Fruit fly (Drosophila melanogaster) whole organism, pupa: ENCODE data around the gene CG42397.

ENCODE experiments used
- CG12605 ChIP-seq: fragments of 200-800 bp; sonication (Bioruptor generic); IDR thresholded peaks from 2 replicates; pipeline ENCODE4 v1.3.6; 2022; ENCODE audit warnings: missing biosample characterization, missing genetic modification characterization
- CG14655 ChIP-seq: fragments of 200-800 bp; sonication (Bioruptor generic); optimal IDR thresholded peaks from 3 replicates; lab custom pipeline; 2017; ENCODE audit warnings: mild to moderate bottlenecking, missing biosample characterization, missing genetic modification reagents, missing genetic modification characterization
- Pif1A ChIP-seq: fragments of 200-800 bp; sonication (Bioruptor generic); optimal IDR thresholded peaks from 3 replicates; lab custom pipeline; 2016; ENCODE audit warnings: missing biosample characterization, missing genetic modification characterization
- rn ChIP-seq: fragments of 200-800 bp; sonication (Bioruptor generic); IDR thresholded peaks from 2 replicates; pipeline ENCODE4 v1.3.6; 2022; ENCODE audit warnings: missing biosample characterization, missing genetic modification characterization

- no peak for TF ChIP-seq CG12605
- no peak for TF ChIP-seq Pif1A
- no peak for TF ChIP-seq rn
- TF ChIP-seq CG14655: no peak
Measured at dm6 chr3L:11937270-11937669, 36.3 kb downstream of the CG42397 start.
